Fruit fly (Drosophila melanogaster): Measurements from ENCODE around the gene Or71a.

- TF ChIP-seq Myc (optimal IDR thresholded peaks at IDR 0.05) (no peak), h (optimal IDR thresholded peaks at IDR 0.05) (no peak), Sin3A (optimal IDR thresholded peaks at IDR 0.05) (no peak), insv (optimal IDR thresholded peaks at IDR 0.05) (no peak), psq (optimal IDR thresholded peaks at IDR 0.05) (no peak), ttk (optimal IDR thresholded peaks at IDR 0.05) (no peak)
These were observed 37.8 kb downstream of the Or71a start for dm6 chr3L:15040329-15040886.
